Worm (Caenorhabditis elegans): ENCODE data around the gene Y43B11AL.1.

Y43B11AL.1 gene

ce11 chrIV:7065022-7065421 is at the start of gene Y43B11AL.1:
Gene Y43B11AL.1, plus strand, starts transcription at chrIV:7065322.
- TF ChIP-seq ztf-23 (GFP tag; IDR thresholded peaks at IDR 0.05): no peak

DNA sequence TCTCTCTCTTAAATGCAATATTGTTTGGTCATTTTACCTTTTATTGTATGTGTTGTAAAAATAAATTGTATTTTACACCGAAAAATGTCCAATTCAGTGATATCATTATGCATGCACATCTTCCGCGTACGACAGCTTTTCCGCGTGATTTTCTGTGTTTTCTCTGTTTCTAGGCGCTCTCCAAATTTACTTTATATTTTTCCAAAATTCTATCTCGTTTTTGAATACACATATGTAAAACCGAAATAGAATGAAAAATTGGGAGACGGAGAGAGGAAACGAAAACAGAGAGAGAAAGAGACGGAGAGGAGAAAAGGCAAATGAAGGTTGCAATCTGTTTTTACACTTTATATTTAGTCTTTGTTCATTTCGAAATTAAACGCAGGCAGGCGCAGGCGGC is 48.6 kb upstream of the Y43B11AL.1 start:
- no peak for TF ChIP-seq klf-2 (GFP tag; conservative IDR thresholded peaks at IDR 0.05)
- no peak for TF ChIP-seq med-1 (GFP tag; optimal IDR thresholded peaks at IDR 0.05; ENCODE audit: insufficient read depth)
- no peak for TF ChIP-seq cog-1 (tag; optimal IDR thresholded peaks at IDR 0.05)
- no peak for TF ChIP-seq T22C8.4 (GFP tag; IDR thresholded peaks at IDR 0.05)
- no peak for TF ChIP-seq ref-1 (GFP tag; conservative IDR thresholded peaks at IDR 0.05)

DNA sequence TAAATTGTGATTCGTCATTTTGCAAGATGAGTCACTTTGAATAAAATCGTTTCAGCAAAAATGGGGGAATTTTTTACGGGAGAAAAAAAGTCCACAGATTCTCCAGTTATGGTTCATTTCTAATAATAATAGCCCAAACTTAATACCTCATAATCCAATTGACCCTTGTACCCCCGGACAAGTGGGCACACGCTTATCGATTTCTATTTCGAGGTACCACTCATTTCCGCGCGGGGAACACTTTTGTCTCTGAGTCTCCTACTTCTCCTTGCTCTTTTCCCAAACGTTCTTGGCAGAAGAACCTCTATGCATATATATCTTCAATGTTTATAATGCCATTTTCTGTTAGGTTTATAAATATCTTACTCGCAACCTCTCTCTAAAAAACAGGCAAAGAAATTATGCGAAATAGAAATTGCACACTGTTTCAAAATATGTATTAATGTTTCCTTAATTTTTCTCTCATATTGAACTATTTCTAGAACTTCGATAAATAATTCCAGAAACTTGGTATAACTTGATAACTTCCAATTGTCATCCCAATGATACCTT is 47.9 kb upstream of the Y43B11AL.1 start, which contains the start of gene gldi-4:
Gene gldi-4, plus strand, starts transcription at position 502 of the 552 bp plus-strand sequence.
- TF ChIP-seq klf-2 (GFP tag; conservative IDR thresholded peaks at IDR 0.05) (no peak), flt-1 (GFP tag; IDR thresholded peaks at IDR 0.05) (0 out of 2 replicates have a peak, but pooled peaks have one; percentile 42)

DNA sequence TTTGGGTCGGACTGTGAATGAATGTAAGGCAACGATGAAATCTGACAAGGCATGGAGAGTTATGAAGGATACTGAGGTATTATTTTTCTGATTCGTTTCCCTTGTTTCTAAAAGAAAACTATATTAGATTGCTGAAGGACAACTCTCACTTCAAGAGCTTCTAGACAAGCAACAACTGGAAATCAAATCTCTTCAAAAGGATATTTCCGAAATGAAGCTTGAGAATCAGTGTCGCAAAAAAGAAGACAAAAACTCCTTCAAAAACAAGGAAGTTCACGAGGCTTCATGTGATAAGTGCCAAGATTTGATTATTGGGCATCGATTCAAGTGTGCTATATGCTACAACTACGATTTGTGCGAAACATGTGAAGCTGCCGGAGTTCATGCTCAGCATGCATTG is 46.5 kb upstream of the Y43B11AL.1 start:
- TF ChIP-seq ztf-29 (GFP tag; IDR thresholded peaks at IDR 0.05): no peak
- TF ChIP-seq med-1 (GFP tag; optimal IDR thresholded peaks at IDR 0.05; ENCODE audit: insufficient read depth): no peak
- TF ChIP-seq ztf-23 (GFP tag; IDR thresholded peaks at IDR 0.05): no peak
- no peak for TF ChIP-seq ref-1 (GFP tag; conservative IDR thresholded peaks at IDR 0.05)
- no peak for TF ChIP-seq cog-1 (tag; optimal IDR thresholded peaks at IDR 0.05)

DNA sequence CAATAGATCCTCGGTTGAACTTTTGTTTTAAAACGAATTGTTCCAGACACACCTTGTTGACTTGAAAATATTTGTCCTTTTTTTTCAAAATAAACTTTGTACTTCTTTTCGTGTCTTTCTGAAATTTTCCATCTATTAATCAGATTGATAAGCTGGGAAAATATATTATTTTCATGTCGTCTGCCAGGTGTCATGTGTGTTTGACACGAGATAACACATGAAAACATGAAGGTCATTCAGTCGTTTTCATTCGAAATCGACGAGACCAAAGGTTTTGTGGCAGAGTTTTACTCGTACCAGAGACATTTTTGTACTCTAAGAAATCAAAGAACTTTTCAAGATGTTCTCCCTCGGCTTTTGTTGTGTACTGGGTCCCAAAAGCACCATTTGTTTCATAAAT is 44.5 kb upstream of the Y43B11AL.1 start:
- TF ChIP-seq klf-2 (GFP tag; conservative IDR thresholded peaks at IDR 0.05) (no peak), flt-1 (GFP tag; IDR thresholded peaks at IDR 0.05) (no peak), ztf-23 (GFP tag; IDR thresholded peaks at IDR 0.05) (no peak), T22C8.4 (GFP tag; IDR thresholded peaks at IDR 0.05) (no peak), cog-1 (tag; optimal IDR thresholded peaks at IDR 0.05) (no peak), tab-1 (GFP tag; IDR thresholded peaks at IDR 0.05) (no peak), ref-1 (GFP tag; conservative IDR thresholded peaks at IDR 0.05) (no peak), med-1 (GFP tag; optimal IDR thresholded peaks at IDR 0.05; ENCODE audit: insufficient read depth) (no peak), ztf-29 (GFP tag; IDR thresholded peaks at IDR 0.05) (no peak)

- TF ChIP-seq ztf-23 (GFP tag; IDR thresholded peaks at IDR 0.05) (no peak), T22C8.4 (GFP tag; IDR thresholded peaks at IDR 0.05) (no peak), klf-2 (GFP tag; conservative IDR thresholded peaks at IDR 0.05) (no peak), med-1 (GFP tag; optimal IDR thresholded peaks at IDR 0.05; ENCODE audit: insufficient read depth) (no peak), tab-1 (GFP tag; IDR thresholded peaks at IDR 0.05) (no peak), ztf-29 (GFP tag; IDR thresholded peaks at IDR 0.05) (no peak), flt-1 (GFP tag; IDR thresholded peaks at IDR 0.05) (no peak), cog-1 (tag; optimal IDR thresholded peaks at IDR 0.05) (no peak), ref-1 (GFP tag; conservative IDR thresholded peaks at IDR 0.05) (no peak)
These were observed 42.9 kb upstream of the Y43B11AL.1 start for ce11 chrIV:7022227-7022626.

- TF ChIP-seq ztf-29 (GFP tag; IDR thresholded peaks at IDR 0.05) (no peak), cog-1 (tag; optimal IDR thresholded peaks at IDR 0.05) (peak; percentile 63), flt-1 (GFP tag; IDR thresholded peaks at IDR 0.05) (no peak), med-1 (GFP tag; optimal IDR thresholded peaks at IDR 0.05; ENCODE audit: insufficient read depth) (no peak)
These were observed 42.1 kb upstream of the Y43B11AL.1 start for ce11 chrIV:7023004-7023403.

DNA sequence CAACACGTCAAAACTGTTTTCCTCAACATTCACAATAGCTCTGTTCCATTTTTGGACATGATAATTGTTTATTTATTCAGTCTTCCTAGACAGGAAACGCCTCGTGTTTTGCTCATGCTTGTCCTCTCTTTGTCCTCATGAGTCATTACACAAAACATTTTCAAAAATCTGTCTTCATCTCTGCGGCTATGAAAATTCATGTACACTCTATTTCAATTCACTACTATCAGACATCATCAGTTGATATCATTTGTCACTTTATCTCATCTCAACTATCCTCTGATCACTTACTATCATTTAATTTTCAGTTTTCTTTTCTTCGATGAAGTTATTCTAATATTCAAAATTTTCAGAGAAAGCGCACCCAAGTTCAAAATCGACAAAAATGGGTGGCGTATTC is 41.3 kb upstream of the Y43B11AL.1 start, which contains the start of gene adah-1:
Gene adah-1, plus strand, starts transcription at position 354 of the 400 bp plus-strand sequence.
- no peak for TF ChIP-seq T22C8.4 (GFP tag; IDR thresholded peaks at IDR 0.05)
- TF ChIP-seq klf-2 (GFP tag; conservative IDR thresholded peaks at IDR 0.05): no peak
- TF ChIP-seq tab-1 (GFP tag; IDR thresholded peaks at IDR 0.05): no peak
- TF ChIP-seq ztf-29 (GFP tag; IDR thresholded peaks at IDR 0.05): no peak
- no peak for TF ChIP-seq flt-1 (GFP tag; IDR thresholded peaks at IDR 0.05)
- no peak for TF ChIP-seq med-1 (GFP tag; optimal IDR thresholded peaks at IDR 0.05; ENCODE audit: insufficient read depth)

ce11 chrIV:7024829-7025228 is 40.3 kb upstream of the Y43B11AL.1 start:
- no peak for TF ChIP-seq ztf-29 (GFP tag; IDR thresholded peaks at IDR 0.05)
- TF ChIP-seq med-1 (GFP tag; optimal IDR thresholded peaks at IDR 0.05; ENCODE audit: insufficient read depth): no peak
- TF ChIP-seq tab-1 (GFP tag; IDR thresholded peaks at IDR 0.05): no peak
- no peak for TF ChIP-seq cog-1 (tag; optimal IDR thresholded peaks at IDR 0.05)
- TF ChIP-seq T22C8.4 (GFP tag; IDR thresholded peaks at IDR 0.05): no peak
- no peak for TF ChIP-seq ref-1 (GFP tag; conservative IDR thresholded peaks at IDR 0.05)
- no peak for TF ChIP-seq klf-2 (GFP tag; conservative IDR thresholded peaks at IDR 0.05)
- TF ChIP-seq ztf-23 (GFP tag; IDR thresholded peaks at IDR 0.05): no peak
- no peak for TF ChIP-seq flt-1 (GFP tag; IDR thresholded peaks at IDR 0.05)

ce11 chrIV:7025835-7026234 is 39.3 kb upstream of the Y43B11AL.1 start:
- no peak for TF ChIP-seq cog-1 (tag; optimal IDR thresholded peaks at IDR 0.05)
- TF ChIP-seq ref-1 (GFP tag; conservative IDR thresholded peaks at IDR 0.05): no peak
- TF ChIP-seq ztf-23 (GFP tag; IDR thresholded peaks at IDR 0.05): no peak
- TF ChIP-seq ztf-29 (GFP tag; IDR thresholded peaks at IDR 0.05): no peak
- no peak for TF ChIP-seq flt-1 (GFP tag; IDR thresholded peaks at IDR 0.05)
- TF ChIP-seq tab-1 (GFP tag; IDR thresholded peaks at IDR 0.05): no peak

ce11 chrIV:7031019-7031418 is 34.1 kb upstream of the Y43B11AL.1 start:
- TF ChIP-seq ztf-23 (GFP tag; IDR thresholded peaks at IDR 0.05) (no peak), T22C8.4 (GFP tag; IDR thresholded peaks at IDR 0.05) (no peak), flt-1 (GFP tag; IDR thresholded peaks at IDR 0.05) (no peak), ztf-29 (GFP tag; IDR thresholded peaks at IDR 0.05) (no peak), ref-1 (GFP tag; conservative IDR thresholded peaks at IDR 0.05) (no peak), med-1 (GFP tag; optimal IDR thresholded peaks at IDR 0.05; ENCODE audit: insufficient read depth) (no peak), tab-1 (GFP tag; IDR thresholded peaks at IDR 0.05) (no peak), klf-2 (GFP tag; conservative IDR thresholded peaks at IDR 0.05) (no peak), cog-1 (tag; optimal IDR thresholded peaks at IDR 0.05) (no peak)
